Worm (Caenorhabditis elegans) whole organism, L4/young adult: ENCODE measurements around the gene F18G5.1.

Source experiments
- W03F9.2 ChIP-seq: fragments of 150-350 bp; optimal IDR thresholded peaks from 2 replicates; lab custom pipeline; 2014; ENCODE audit warnings: missing biosample characterization, missing genetic modification characterization
- dao-5 ChIP-seq: sonication (generic microtip); optimal IDR thresholded peaks from 2 replicates; lab custom pipeline; 2016; ENCODE audit warnings: missing genotype, missing genetic modification characterization, moderate library complexity, missing compliant biosample characterization
- him-1 ChIP-seq: sonication (generic microtip); optimal IDR thresholded peaks from 2 replicates; lab custom pipeline; 2016; ENCODE audit warnings: missing genotype, missing genetic modification reagents, missing genetic modification characterization, missing compliant biosample characterization

ce11 chrX:9255993-9256392, 3.7 kb upstream of the F18G5.1 start:
- TF ChIP-seq W03F9.2, result no peak
- no peak for TF ChIP-seq him-1 (tag; lab: Kevin White, UChicago)
- TF ChIP-seq dao-5 (tag; lab: Kevin White, UChicago), result no peak
